Fruit fly (Drosophila melanogaster) whole organism, embryonic: ENCODE results near the gene CG14787.
A peak's percentile ranks its signal among the peaks of the same experiment; 100 is the strongest.

Source experiments
- Aef1 ChIP-seq: fragments of 200-800 bp; sonication (Bioruptor generic); IDR thresholded peaks from 3 replicates; pipeline ENCODE4 v1.3.6; 2022; ENCODE audit warnings: missing biosample characterization, missing genetic modification characterization
- Atf-2 ChIP-seq: fragments of 200-800 bp; sonication (Bioruptor generic); optimal IDR thresholded peaks from 2 replicates; lab custom pipeline; 2016; ENCODE audit warnings: missing biosample characterization, missing genetic modification characterization
- Atf6 ChIP-seq: fragments of 200-800 bp; sonication (Bioruptor generic); IDR thresholded peaks from 2 replicates; pipeline ENCODE4 v1.3.6; 2022; ENCODE audit warnings: missing biosample characterization, missing genetic modification characterization
- BEAF-32 ChIP-seq: fragments of 200-800 bp; sonication (Bioruptor generic); optimal IDR thresholded peaks from 3 replicates; lab custom pipeline; 2017; ENCODE audit warnings: missing biosample characterization, missing genetic modification characterization, mild to moderate bottlenecking, moderate library complexity, missing genetic modification reagents
- Blimp-1 ChIP-seq: fragments of 200-800 bp; sonication (Bioruptor generic); optimal IDR thresholded peaks from 3 replicates; lab custom pipeline; 2018; ENCODE audit warnings: missing biosample characterization, missing genetic modification characterization, mild to moderate bottlenecking, moderate library complexity, missing genetic modification reagents
- BtbVII ChIP-seq: fragments of 200-800 bp; sonication (Bioruptor generic); optimal IDR thresholded peaks from 3 replicates; lab custom pipeline; 2017; ENCODE audit warnings: missing biosample characterization, mild to moderate bottlenecking, missing genetic modification characterization
- CG11696 ChIP-seq: fragments of 200-800 bp; sonication (Bioruptor generic); IDR thresholded peaks from 2 replicates; pipeline ENCODE4 v1.3.6; 2022; ENCODE audit warnings: missing biosample characterization, missing genetic modification characterization
- CG13894 ChIP-seq: fragments of 200-800 bp; sonication (Bioruptor generic); optimal IDR thresholded peaks from 3 replicates; lab custom pipeline; 2018; ENCODE audit warnings: missing biosample characterization, mild to moderate bottlenecking, missing genetic modification characterization, moderate library complexity
- CG15514 ChIP-seq: fragments of 200-800 bp; sonication (Bioruptor generic); optimal IDR thresholded peaks from 3 replicates; lab custom pipeline; 2017; ENCODE audit warnings: missing biosample characterization, missing genetic modification characterization, mild to moderate bottlenecking, moderate library complexity, missing genetic modification reagents
- CG16815 ChIP-seq: fragments of 200-800 bp; sonication (Bioruptor generic); optimal IDR thresholded peaks from 3 replicates; lab custom pipeline; 2017; ENCODE audit warnings: missing biosample characterization, mild to moderate bottlenecking, missing genetic modification characterization
- CG17829 ChIP-seq: fragments of 200-800 bp; optimal IDR thresholded peaks from 2 replicates; lab custom pipeline; 2019; ENCODE audit warnings: missing biosample characterization, mild to moderate bottlenecking, missing genetic modification characterization, moderate library complexity
- CG18764 ChIP-seq: fragments of 200-800 bp; sonication (Bioruptor generic); optimal IDR thresholded peaks from 3 replicates; lab custom pipeline; 2016; ENCODE audit warnings: missing biosample characterization, missing genetic modification characterization
- CG2129 ChIP-seq: fragments of 200-800 bp; sonication (Bioruptor generic); IDR thresholded peaks from 2 replicates; pipeline ENCODE4 v1.3.6; 2022; ENCODE audit warnings: missing biosample characterization, missing genetic modification characterization; ENCODE audit not compliant: partially characterized antibody
- CG2202 ChIP-seq: fragments of 200-800 bp; sonication (Bioruptor generic); optimal IDR thresholded peaks from 2 replicates; lab custom pipeline; 2018; ENCODE audit warnings: missing biosample characterization, mild to moderate bottlenecking, missing genetic modification characterization
- CG2889 ChIP-seq: fragments of 200-800 bp; sonication (Bioruptor generic); IDR thresholded peaks from 3 replicates; pipeline ENCODE4 v1.3.6; 2022; ENCODE audit warnings: missing biosample characterization, missing genetic modification characterization
- CG33557 ChIP-seq: fragments of 200-800 bp; sonication (Bioruptor generic); optimal IDR thresholded peaks from 2 replicates; lab custom pipeline; 2019; ENCODE audit warnings: missing biosample characterization, mild to moderate bottlenecking, missing genetic modification characterization, moderate library complexity
- CG4424 ChIP-seq: fragments of 200-800 bp; sonication (Bioruptor generic); optimal IDR thresholded peaks from 3 replicates; lab custom pipeline; 2016; ENCODE audit warnings: missing biosample characterization, missing genetic modification characterization
- CG4730 ChIP-seq: fragments of 200-800 bp; sonication (Bioruptor generic); IDR thresholded peaks from 2 replicates; pipeline ENCODE4 v1.3.6; 2022; ENCODE audit warnings: missing biosample characterization, missing genetic modification characterization
- CG4854 ChIP-seq: fragments of 200-800 bp; sonication (Bioruptor generic); optimal IDR thresholded peaks from 2 replicates; lab custom pipeline; 2016; ENCODE audit warnings: missing biosample characterization, missing genetic modification characterization, inconsistent platforms
- CG5245 ChIP-seq: fragments of 200-800 bp; sonication (Bioruptor generic); optimal IDR thresholded peaks from 3 replicates; lab custom pipeline; 2016; ENCODE audit warnings: missing biosample characterization, missing genetic modification characterization
- CG7271 ChIP-seq: fragments of 200-800 bp; sonication (Bioruptor generic); optimal IDR thresholded peaks from 2 replicates; lab custom pipeline; 2018; ENCODE audit warnings: missing biosample characterization, mild to moderate bottlenecking, missing genetic modification characterization, moderate library complexity
- CG7372 ChIP-seq: fragments of 200-800 bp; sonication (Bioruptor generic); IDR thresholded peaks from 2 replicates; pipeline ENCODE4 v1.3.6; 2022; ENCODE audit warnings: missing biosample characterization, missing genetic modification characterization
- CG9215 ChIP-seq: fragments of 200-800 bp; sonication (Bioruptor generic); IDR thresholded peaks from 2 replicates; pipeline ENCODE4 v1.3.6; 2022; ENCODE audit warnings: missing biosample characterization, missing genetic modification characterization
- CG9437 ChIP-seq: fragments of 200-800 bp; sonication (Bioruptor generic); optimal IDR thresholded peaks from 2 replicates; lab custom pipeline; 2018; ENCODE audit warnings: missing biosample characterization, mild to moderate bottlenecking, missing genetic modification characterization
- D ChIP-seq, 2 experiments: fragments of 200-800 bp in 1 of 2; fragments of >200 bp in 1 of 2; sonication (Bioruptor generic) in 1 of 2; optimal IDR thresholded peaks; 2 replicates in 1 of 2; 3 replicates in 1 of 2; lab custom pipeline; 2017; ENCODE audit warnings: mild to moderate bottlenecking in 1 of 2, missing biosample characterization in 1 of 2, missing genetic modification characterization in 1 of 2, missing genetic modification reagents in 1 of 2
- Dip3 ChIP-seq: fragments of 200-800 bp; sonication (Bioruptor generic); optimal IDR thresholded peaks from 3 replicates; lab custom pipeline; 2016; ENCODE audit warnings: missing biosample characterization, missing genetic modification characterization
- Elba2 ChIP-seq: fragments of 200-800 bp; sonication (Bioruptor generic); optimal IDR thresholded peaks from 3 replicates; lab custom pipeline; 2016; ENCODE audit warnings: missing biosample characterization, missing genetic modification characterization
- Ets65A ChIP-seq: fragments of 200-800 bp; sonication (Bioruptor generic); peaks from one replicate; lab custom pipeline; 2016; ENCODE audit warnings: missing biosample characterization, missing genetic modification characterization
- Hand ChIP-seq: fragments of 200-800 bp; sonication (Bioruptor generic); optimal IDR thresholded peaks from 2 replicates; lab custom pipeline; 2017; ENCODE audit warnings: mild to moderate bottlenecking, missing biosample characterization, missing genetic modification reagents, missing genetic modification characterization
- HmgD ChIP-seq: fragments of 200-800 bp; sonication (Bioruptor generic); optimal IDR thresholded peaks from 3 replicates; lab custom pipeline; 2016; ENCODE audit warnings: missing biosample characterization, missing genetic modification characterization
- HmgZ ChIP-seq: fragments of 200-800 bp; sonication (Bioruptor generic); optimal IDR thresholded peaks from 2 replicates; lab custom pipeline; 2018; ENCODE audit warnings: missing biosample characterization, mild to moderate bottlenecking, missing genetic modification characterization
- Pdp1 ChIP-seq, 2 experiments: fragments of 200-800 bp; sonication (Bioruptor generic); optimal IDR thresholded peaks; 3 replicates each; lab custom pipeline; 2016; ENCODE audit warnings: missing biosample characterization in 2 of 2, missing genetic modification characterization in 2 of 2, mild to moderate bottlenecking in 1 of 2, moderate library complexity in 1 of 2
- Sin3A ChIP-seq: fragments of >200 bp; optimal IDR thresholded peaks from 2 replicates; lab custom pipeline; 2018
- ac ChIP-seq: fragments of 200-800 bp; sonication (Bioruptor generic); optimal IDR thresholded peaks from 3 replicates; lab custom pipeline; 2017; ENCODE audit warnings: missing biosample characterization, mild to moderate bottlenecking, missing genetic modification characterization
- bcd ChIP-seq: fragments of 200-800 bp; sonication (Bioruptor generic); optimal IDR thresholded peaks from 2 replicates; lab custom pipeline; 2017; ENCODE audit warnings: missing biosample characterization, mild to moderate bottlenecking, missing genetic modification characterization
- br ChIP-seq: fragments of >200 bp; optimal IDR thresholded peaks from 2 replicates; lab custom pipeline; 2017
- corto ChIP-seq: fragments of 200-800 bp; sonication (Bioruptor generic); optimal IDR thresholded peaks from 2 replicates; lab custom pipeline; 2016; ENCODE audit warnings: missing biosample characterization, mild to moderate bottlenecking, missing genetic modification characterization, moderate library complexity
- ewg ChIP-seq: fragments of 200-800 bp; sonication (Bioruptor generic); optimal IDR thresholded peaks from 3 replicates; lab custom pipeline; 2017; ENCODE audit warnings: mild to moderate bottlenecking, missing biosample characterization, missing genetic modification reagents, missing genetic modification characterization
- exex ChIP-seq: fragments of 200-800 bp; sonication (Bioruptor generic); optimal IDR thresholded peaks from 4 replicates; lab custom pipeline; 2018; ENCODE audit warnings: missing biosample characterization, mild to moderate bottlenecking, missing genetic modification characterization, moderate library complexity
- fu2 ChIP-seq: fragments of 200-800 bp; sonication (Bioruptor generic); optimal IDR thresholded peaks from 2 replicates; lab custom pipeline; 2016; ENCODE audit warnings: missing biosample characterization, missing genetic modification characterization
- gem ChIP-seq: fragments of 200-800 bp; sonication (Bioruptor generic); optimal IDR thresholded peaks from 2 replicates; lab custom pipeline; 2019; ENCODE audit warnings: missing biosample characterization, mild to moderate bottlenecking, missing genetic modification characterization, moderate library complexity
- ken ChIP-seq: fragments of 200-800 bp; sonication (Bioruptor generic); IDR thresholded peaks from 3 replicates; pipeline ENCODE4 v1.3.6; 2022; ENCODE audit warnings: missing biosample characterization, missing genetic modification characterization
- lola ChIP-seq, 3 experiments: fragments of >200 bp in 2 of 3; fragments of 200-800 bp in 1 of 3; sonication (Bioruptor generic) in 1 of 3; optimal IDR thresholded peaks; 2 replicates each; lab custom pipeline; 2017 to 2019; ENCODE audit warnings: missing biosample characterization in 3 of 3, missing genetic modification characterization in 3 of 3, mild to moderate bottlenecking in 1 of 3, moderate library complexity in 1 of 3
- onecut ChIP-seq: fragments of 200-800 bp; sonication (Bioruptor generic); IDR thresholded peaks from 2 replicates; pipeline ENCODE4 v1.3.6; 2022; ENCODE audit warnings: missing biosample characterization, missing genetic modification characterization
- p53 ChIP-seq: fragments of 200-800 bp; sonication (Bioruptor generic); optimal IDR thresholded peaks from 2 replicates; lab custom pipeline; 2016; ENCODE audit warnings: missing biosample characterization, missing genetic modification characterization
- pita ChIP-seq: fragments of 200-800 bp; sonication (Bioruptor generic); optimal IDR thresholded peaks from 2 replicates; lab custom pipeline; 2017; ENCODE audit warnings: missing biosample characterization, mild to moderate bottlenecking, missing genetic modification characterization
- so ChIP-seq: fragments of 200-800 bp; sonication (Bioruptor generic); IDR thresholded peaks from 3 replicates; pipeline ENCODE4 v1.3.6; 2022; ENCODE audit warnings: missing biosample characterization, missing genetic modification characterization
- tgo ChIP-seq: fragments of 200-800 bp; sonication (Bioruptor generic); IDR thresholded peaks from 3 replicates; pipeline ENCODE4 v1.3.6; 2022; ENCODE audit warnings: missing biosample characterization, missing genetic modification characterization
- tll ChIP-seq, 2 experiments: fragments of 200-800 bp in 1 of 2; fragments of >200 bp in 1 of 2; sonication (Bioruptor generic) in 1 of 2; optimal IDR thresholded peaks; 2 replicates each; lab custom pipeline; 2017 to 2019; ENCODE audit warnings: missing biosample characterization in 2 of 2, missing genetic modification characterization in 2 of 2, mild to moderate bottlenecking in 1 of 2, moderate library complexity in 1 of 2

Gene CG14787

dm6 chrX:1478276-1479122 is 17.0 kb upstream of the CG14787 start, which contains the start of gene rush (continued):
- TF ChIP-seq lola (GFP tag; optimal IDR thresholded peaks at IDR 0.05; lab: Kevin White, UChicago) (no peak), ewg (GFP tag; lab: Kevin White, UChicago) (peak; percentile 26), CG4424 (GFP tag; lab: Kevin White, UChicago) (peak; percentile 22), Sin3A (lab: Kevin White, UChicago) (peak; percentile 58), tgo (GFP tag; lab: Robert Waterston, UW) (no peak), CG7372 (GFP tag; lab: Robert Waterston, UW) (no peak), tll (GFP tag; optimal IDR thresholded peaks at IDR 0.05; lab: Kevin White, UChicago) (no peak), HmgZ (tag; lab: Kevin White, UChicago) (peak; percentile 26), D (optimal IDR thresholded peaks at IDR 0.05; lab: Kevin White, UChicago) (no peak), D (GFP tag; optimal IDR thresholded peaks at IDR 0.05; lab: Kevin White, UChicago) (no peak), Pdp1 (GFP tag; optimal IDR thresholded peaks at IDR 0.05; lab: Kevin White, UChicago) (peak in 1 of 2 experiments; percentile 36), BtbVII (GFP tag; lab: Kevin White, UChicago) (no peak), Elba2 (GFP tag; lab: Kevin White, UChicago) (no peak), Aef1 (0 out of 3 replicates have a peak, but pooled peaks have one; percentile 21), Dip3 (no peak), br (lab: Kevin White, UChicago) (no peak), Atf-2 (no peak), CG2202 (tag; lab: Kevin White, UChicago) (no peak), CG11696 (GFP tag; lab: Robert Waterston, UW) (0 out of 2 replicates have a peak, but pooled peaks have one; percentile 15), Ets65A (GFP tag; lab: Kevin White, UChicago) (no peak), CG5245 (GFP tag; lab: Kevin White, UChicago) (no peak), so (no peak), exex (tag; lab: Kevin White, UChicago) (no peak), CG9215 (GFP tag; lab: Robert Waterston, UW) (no peak), pita (no peak), gem (no peak), ken (peak; percentile 48; the same call in 1 of the 3 replicates), bcd (GFP tag; lab: Kevin White, UChicago) (peak; percentile 50), BEAF-32 (GFP tag; lab: Kevin White, UChicago) (peak; percentile 53), CG15514 (peak; percentile 76), ac (GFP tag; lab: Kevin White, UChicago) (no peak), CG7271 (tag; lab: Kevin White, UChicago) (no peak), CG4730 (no peak), CG17829 (tag; lab: Kevin White, UChicago) (peak; percentile 49), corto (GFP tag; lab: Kevin White, UChicago) (no peak), Hand (GFP tag; lab: Kevin White, UChicago) (no peak), CG18764 (GFP tag; lab: Kevin White, UChicago) (no peak), fu2 (GFP tag; lab: Kevin White, UChicago) (no peak), Blimp-1 (GFP tag; lab: Kevin White, UChicago) (no peak), p53 (GFP tag; lab: Kevin White, UChicago) (peak; percentile 6), CG16815 (no peak), CG4854 (no peak), CG9437 (GFP tag; lab: Kevin White, UChicago) (no peak), CG2129 (GFP tag; lab: Robert Waterston, UW) (no peak), onecut (GFP tag; lab: Robert Waterston, UW) (no peak), Atf6 (GFP tag; lab: Robert Waterston, UW) (no peak), CG13894 (tag; lab: Kevin White, UChicago) (no peak), HmgD (GFP tag; lab: Kevin White, UChicago) (peak; percentile 15), CG2889 (GFP tag; lab: Robert Waterston, UW) (no peak), CG33557 (GFP tag; lab: Kevin White, UChicago) (no peak)
